Fruit fly (Drosophila melanogaster) whole organism, adult: Measurements from ENCODE around the gene modSP.

Source experiments
- CG11617 ChIP-seq: fragments of 200-800 bp; sonication (Bioruptor generic); optimal IDR thresholded peaks from 2 replicates; lab custom pipeline; 2017; ENCODE audit warnings: mild to moderate bottlenecking, missing biosample characterization, missing genetic modification reagents, missing genetic modification characterization
- CG12768 ChIP-seq: fragments of 200-800 bp; sonication (Bioruptor generic); optimal IDR thresholded peaks from 2 replicates; lab custom pipeline; 2017; ENCODE audit warnings: missing biosample characterization, missing genetic modification characterization, mild to moderate bottlenecking, moderate library complexity, missing genetic modification reagents
- CG14711 ChIP-seq: fragments of 200-800 bp; sonication (Bioruptor generic); optimal IDR thresholded peaks from 2 replicates; lab custom pipeline; 2018; ENCODE audit warnings: missing biosample characterization, mild to moderate bottlenecking, missing genetic modification characterization, moderate library complexity
- CG1620 ChIP-seq: fragments of 200-800 bp; sonication (Bioruptor generic); optimal IDR thresholded peaks from 2 replicates; lab custom pipeline; 2016; ENCODE audit warnings: missing biosample characterization, missing genetic modification characterization
- CG33017 ChIP-seq: fragments of 200-800 bp; sonication (Bioruptor generic); optimal IDR thresholded peaks from 2 replicates; lab custom pipeline; 2018; ENCODE audit warnings: missing biosample characterization, mild to moderate bottlenecking, missing genetic modification characterization, moderate library complexity
- CG5204 ChIP-seq: fragments of 200-800 bp; sonication (Bioruptor generic); optimal IDR thresholded peaks from 2 replicates; lab custom pipeline; 2016; ENCODE audit warnings: missing biosample characterization, missing genetic modification characterization
- CG7045 ChIP-seq: fragments of 200-800 bp; sonication (Bioruptor generic); optimal IDR thresholded peaks from 2 replicates; lab custom pipeline; 2017; ENCODE audit warnings: missing biosample characterization, mild to moderate bottlenecking, missing genetic modification characterization
- CG7101 ChIP-seq: fragments of 200-800 bp; sonication (Bioruptor generic); optimal IDR thresholded peaks from 2 replicates; lab custom pipeline; 2018; ENCODE audit warnings: missing biosample characterization, mild to moderate bottlenecking, missing genetic modification characterization, moderate library complexity
- Clk ChIP-seq: fragments of 200-800 bp; sonication (Bioruptor generic); optimal IDR thresholded peaks from 2 replicates; lab custom pipeline; 2017; ENCODE audit warnings: missing biosample characterization, missing genetic modification characterization
- Crg-1 ChIP-seq: fragments of 200-800 bp; sonication (Bioruptor generic); optimal IDR thresholded peaks from 2 replicates; lab custom pipeline; 2016; ENCODE audit warnings: missing biosample characterization, missing genetic modification characterization
- Hr96 ChIP-seq: fragments of 200-800 bp; sonication (Bioruptor generic); optimal IDR thresholded peaks from 2 replicates; lab custom pipeline; 2016; ENCODE audit warnings: missing biosample characterization, missing genetic modification characterization
- Mnt ChIP-seq: fragments of 200-800 bp; sonication (Bioruptor generic); optimal IDR thresholded peaks from 2 replicates; lab custom pipeline; 2016; ENCODE audit warnings: missing biosample characterization, mild to moderate bottlenecking, missing genetic modification characterization
- bab1 ChIP-seq: fragments of 200-800 bp; sonication (Bioruptor generic); optimal IDR thresholded peaks from 3 replicates; lab custom pipeline; 2019; ENCODE audit warnings: missing biosample characterization, mild to moderate bottlenecking, missing genetic modification characterization, moderate library complexity
- cic ChIP-seq: fragments of 200-800 bp; sonication (Bioruptor generic); optimal IDR thresholded peaks from 2 replicates; lab custom pipeline; 2017; ENCODE audit warnings: missing biosample characterization, mild to moderate bottlenecking, missing genetic modification characterization, moderate library complexity
- cnc ChIP-seq, 2 experiments: fragments of >200 bp; optimal IDR thresholded peaks; 2 replicates each; lab custom pipeline; 2017
- kay ChIP-seq: fragments of 200-800 bp; sonication (Bioruptor generic); peaks from one replicate; lab custom pipeline; 2016; ENCODE audit warnings: missing biosample characterization, missing genetic modification characterization, borderline replicate concordance
- ovo ChIP-seq: fragments of 200-800 bp; sonication (Bioruptor generic); optimal IDR thresholded peaks from 2 replicates; lab custom pipeline; 2016; ENCODE audit warnings: missing biosample characterization, missing genetic modification characterization
- pad ChIP-seq: fragments of 200-800 bp; sonication (Bioruptor generic); optimal IDR thresholded peaks from 3 replicates; lab custom pipeline; 2017; ENCODE audit warnings: missing biosample characterization, missing genetic modification characterization, mild to moderate bottlenecking, moderate library complexity, missing genetic modification reagents
- tj ChIP-seq: fragments of 200-800 bp; sonication (Bioruptor generic); optimal IDR thresholded peaks from 3 replicates; lab custom pipeline; 2017; ENCODE audit warnings: missing biosample characterization, mild to moderate bottlenecking, missing genetic modification characterization, moderate library complexity
- toe ChIP-seq: fragments of 200-800 bp; sonication (Bioruptor generic); optimal IDR thresholded peaks from 2 replicates; lab custom pipeline; 2016; ENCODE audit warnings: missing biosample characterization, missing genetic modification characterization

modSP gene

dm6 chr3R:16647716-16648016 is 7.8 kb downstream of the modSP start:
- TF ChIP-seq CG1620 (GFP tag; lab: Kevin White, UChicago) = no peak
- no peak for TF ChIP-seq cnc (optimal IDR thresholded peaks at IDR 0.05; lab: Kevin White, UChicago)
- TF ChIP-seq bab1 (GFP tag; lab: Kevin White, UChicago) = peak; percentile 14
- TF ChIP-seq Mnt (GFP tag; lab: Kevin White, UChicago) = peak; percentile 27
- peak; percentile 22 for TF ChIP-seq CG12768 (GFP tag; lab: Kevin White, UChicago)

DNA sequence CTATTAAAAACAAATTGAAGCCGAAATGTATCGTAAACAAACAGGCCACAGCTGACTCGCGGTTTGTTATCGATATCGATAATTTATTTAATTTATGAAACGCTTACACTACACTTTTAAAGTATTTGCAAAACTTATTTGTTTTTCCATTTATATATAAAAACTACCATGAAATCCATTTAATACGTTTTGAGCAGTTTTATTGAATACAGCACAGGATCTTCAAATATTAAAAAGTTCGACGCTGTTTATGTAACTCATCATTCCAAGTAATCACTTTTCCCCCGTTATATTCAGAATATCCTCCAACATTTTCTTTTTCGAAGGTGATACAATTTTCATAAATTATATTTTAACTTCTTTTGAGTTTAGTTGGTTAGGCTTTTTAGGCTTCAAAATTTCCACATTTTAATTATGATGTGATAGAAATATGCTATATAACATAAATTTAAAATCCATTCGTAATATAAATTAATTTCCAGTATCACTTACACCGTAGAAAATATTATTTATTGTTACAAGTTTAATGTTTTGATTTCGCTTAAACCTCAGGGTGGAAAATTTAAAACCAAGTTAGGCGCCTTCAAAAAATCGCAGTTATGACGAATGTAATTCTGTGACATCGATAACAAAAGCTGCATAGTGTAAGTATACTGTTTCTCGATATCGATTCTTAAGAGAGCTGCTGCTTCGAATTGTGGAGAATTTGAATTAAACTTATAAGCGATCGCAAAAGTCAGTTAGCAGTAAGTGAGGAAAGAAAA is 8.3 kb downstream of the modSP start, which contains the start of the genes CG10324 and CCT3:
Gene CG10324 (minus strand): TSS at position 53 of the 764 bp plus-strand sequence.
Gene CCT3 (plus strand): TSS at position 654 of the 764 bp plus-strand sequence.
- TF ChIP-seq CG14711 (peak; percentile 46), CG7101 (tag; lab: Kevin White, UChicago) (peak; percentile 66), pad (GFP tag; lab: Kevin White, UChicago) (peak; percentile 24), kay (peak; percentile 95), cic (GFP tag; lab: Kevin White, UChicago) (no peak), toe (peak; percentile 78), Clk (GFP tag; lab: Kevin White, UChicago) (no peak), CG7045 (peak; percentile 71), CG1620 (GFP tag; lab: Kevin White, UChicago) (peak; percentile 62), Crg-1 (peak; percentile 48), CG33017 (tag; lab: Kevin White, UChicago) (peak; percentile 57), Mnt (GFP tag; lab: Kevin White, UChicago) (no peak), tj (GFP tag; lab: Kevin White, UChicago) (peak; percentile 61), cnc (optimal IDR thresholded peaks at IDR 0.05; lab: Kevin White, UChicago) (no peak), bab1 (GFP tag; lab: Kevin White, UChicago) (peak; percentile 65), CG12768 (GFP tag; lab: Kevin White, UChicago) (peak; percentile 56), CG5204 (GFP tag; lab: Kevin White, UChicago) (no peak), Hr96 (GFP tag; lab: Kevin White, UChicago) (no peak), CG11617 (GFP tag; lab: Kevin White, UChicago) (peak; percentile 27), ovo (peak; percentile 44)

DNA sequence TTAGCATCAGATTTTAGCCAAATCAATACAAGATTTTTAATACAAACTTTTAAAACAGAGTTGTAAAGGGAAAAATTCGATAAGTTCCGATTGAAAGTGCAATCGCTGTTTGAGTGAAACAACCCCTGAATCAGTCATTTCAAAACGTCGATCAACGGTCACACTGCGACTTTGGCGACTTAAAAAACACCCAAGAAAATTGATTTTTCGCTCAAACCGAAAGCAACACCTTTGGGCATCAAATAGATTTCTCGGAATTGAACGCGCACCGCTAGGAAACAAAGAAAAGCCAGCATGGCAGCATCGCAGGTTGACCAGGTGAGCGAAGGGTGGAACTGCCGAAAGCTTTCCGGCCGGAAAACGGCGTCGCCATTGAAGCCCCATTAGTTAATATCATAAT is 11.9 kb downstream of the modSP start, which contains the start of gene Arl6IP1:
Gene Arl6IP1 (plus strand): TSS at position 15 of the 400 bp plus-strand sequence.
- TF ChIP-seq CG14711 = peak; percentile 57
- no peak for TF ChIP-seq cic (GFP tag; lab: Kevin White, UChicago)
- peak; percentile 23 for TF ChIP-seq bab1 (GFP tag; lab: Kevin White, UChicago)

- peak; percentile 33 for TF ChIP-seq bab1 (GFP tag; lab: Kevin White, UChicago)
- no peak for TF ChIP-seq CG7045
Observed at dm6 chr3R:16640005-16640408, 15.5 kb downstream of the modSP start, which contains the start of gene nonA-l. Gene nonA-l, plus strand, starts transcription at chr3R:16640205.

dm6 chr3R:16632698-16633097 is 22.8 kb downstream of the modSP start:
- no peak for TF ChIP-seq Crg-1
- TF ChIP-seq CG33017 (tag; lab: Kevin White, UChicago) = no peak
- TF ChIP-seq cnc (optimal IDR thresholded peaks at IDR 0.05; lab: Kevin White, UChicago) = no peak
- no peak for TF ChIP-seq CG7101 (tag; lab: Kevin White, UChicago)
- no peak for TF ChIP-seq bab1 (GFP tag; lab: Kevin White, UChicago)
- no peak for TF ChIP-seq CG14711
- TF ChIP-seq tj (GFP tag; lab: Kevin White, UChicago) = no peak

DNA sequence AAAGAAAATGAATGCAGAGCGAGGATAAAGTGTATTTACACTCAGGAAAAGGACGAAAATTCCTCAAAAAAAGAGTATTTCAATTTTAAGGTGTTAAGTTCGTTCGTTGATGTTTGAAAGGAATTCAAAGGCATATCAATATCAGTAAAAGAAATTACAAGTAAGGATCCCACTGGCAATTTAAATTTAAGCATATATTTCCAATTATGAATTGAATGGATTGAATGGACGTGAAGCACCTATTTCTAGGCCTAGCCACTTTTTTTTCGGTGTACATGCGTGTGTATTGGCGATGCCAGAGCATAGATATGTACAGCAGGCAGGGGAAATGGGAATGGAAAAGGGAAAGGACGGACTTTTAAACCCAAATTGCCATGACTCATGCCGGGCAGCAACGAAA is 24.9 kb downstream of the modSP start:
- TF ChIP-seq toe (no peak), CG11617 (GFP tag; lab: Kevin White, UChicago) (no peak), ovo (no peak), CG12768 (GFP tag; lab: Kevin White, UChicago) (no peak), cnc (optimal IDR thresholded peaks at IDR 0.05; lab: Kevin White, UChicago) (no peak), CG7045 (no peak), cic (GFP tag; lab: Kevin White, UChicago) (no peak)

DNA sequence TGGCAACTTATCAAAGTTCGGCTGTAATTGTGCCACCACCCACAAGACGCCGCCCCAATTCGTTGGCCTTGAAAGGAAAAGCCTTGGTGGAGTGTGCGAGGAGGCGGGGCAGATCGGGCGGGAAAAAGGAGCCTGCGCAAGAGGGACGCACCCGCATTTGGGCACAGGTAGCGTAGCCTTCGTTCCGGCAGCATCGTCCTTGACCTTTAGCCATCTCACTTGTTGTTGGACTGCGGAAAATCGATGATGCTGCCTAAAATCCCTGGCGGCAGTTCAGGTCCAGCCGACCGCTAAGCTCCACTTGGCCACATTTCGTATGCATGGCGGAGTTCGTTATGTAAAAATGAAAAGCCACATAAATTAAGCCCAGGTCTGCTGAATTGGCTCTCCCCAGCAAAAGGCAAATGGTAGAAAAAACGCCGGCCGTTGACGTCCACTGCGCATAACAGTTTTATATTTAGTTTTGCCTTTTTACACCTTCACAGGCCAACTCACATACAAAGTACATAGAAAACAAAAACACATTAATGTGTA is 28.5 kb downstream of the modSP start:
- TF ChIP-seq cnc (optimal IDR thresholded peaks at IDR 0.05; lab: Kevin White, UChicago) = no peak
- no peak for TF ChIP-seq bab1 (GFP tag; lab: Kevin White, UChicago)
- no peak for TF ChIP-seq Clk (GFP tag; lab: Kevin White, UChicago)
- no peak for TF ChIP-seq CG5204 (GFP tag; lab: Kevin White, UChicago)
- no peak for TF ChIP-seq CG33017 (tag; lab: Kevin White, UChicago)
- TF ChIP-seq CG14711 = no peak
- no peak for TF ChIP-seq CG12768 (GFP tag; lab: Kevin White, UChicago)
- no peak for TF ChIP-seq CG7101 (tag; lab: Kevin White, UChicago)
